Worm (Caenorhabditis elegans) whole organism, L1 larva: ENCODE data around the gene R10E9.3.

ENCODE experiments used
- alr-1 ChIP-seq: fragments of 200-800 bp; sonication (Bioruptor generic); optimal IDR thresholded peaks from 2 replicates; lab custom pipeline; 2018; ENCODE audit warnings: borderline replicate concordance, mild to moderate bottlenecking, missing genetic modification characterization, missing compliant biosample characterization
- efl-3 ChIP-seq: fragments of 200-800 bp; sonication (Bioruptor generic); optimal IDR thresholded peaks from 2 replicates; lab custom pipeline; 2018; ENCODE audit warnings: mild to moderate bottlenecking, missing genetic modification characterization, missing compliant biosample characterization
- lin-39 ChIP-seq: fragments of 150-350 bp; optimal IDR thresholded peaks from 2 replicates; lab custom pipeline; 2014; ENCODE audit warnings: missing biosample characterization, missing genetic modification reagents, missing genetic modification characterization
- nhr-12 ChIP-seq: sonication (generic microtip); optimal IDR thresholded peaks from 2 replicates; lab custom pipeline; 2017; ENCODE audit warnings: missing biosample characterization, missing genetic modification characterization
- pqm-1 ChIP-seq: sonication (generic microtip); optimal IDR thresholded peaks from 3 replicates; lab custom pipeline; 2017; ENCODE audit warnings: missing biosample characterization, missing genetic modification characterization
- skn-1 ChIP-seq: fragments of 150-350 bp; optimal IDR thresholded peaks from 2 replicates; lab custom pipeline; 2014; ENCODE audit warnings: missing biosample characterization, missing genetic modification characterization
- unc-130 ChIP-seq: fragments of 150-350 bp; optimal IDR thresholded peaks from 2 replicates; lab custom pipeline; 2017; ENCODE audit warnings: missing biosample characterization, missing genetic modification characterization, inconsistent platforms
- ztf-11 ChIP-seq, 2 experiments: sonication (generic microtip); optimal IDR thresholded peaks; 2 replicates each; lab custom pipeline; 2016 to 2017; ENCODE audit warnings: missing genetic modification characterization in 2 of 2, missing biosample characterization in 1 of 2, missing compliant biosample characterization in 1 of 2

DNA sequence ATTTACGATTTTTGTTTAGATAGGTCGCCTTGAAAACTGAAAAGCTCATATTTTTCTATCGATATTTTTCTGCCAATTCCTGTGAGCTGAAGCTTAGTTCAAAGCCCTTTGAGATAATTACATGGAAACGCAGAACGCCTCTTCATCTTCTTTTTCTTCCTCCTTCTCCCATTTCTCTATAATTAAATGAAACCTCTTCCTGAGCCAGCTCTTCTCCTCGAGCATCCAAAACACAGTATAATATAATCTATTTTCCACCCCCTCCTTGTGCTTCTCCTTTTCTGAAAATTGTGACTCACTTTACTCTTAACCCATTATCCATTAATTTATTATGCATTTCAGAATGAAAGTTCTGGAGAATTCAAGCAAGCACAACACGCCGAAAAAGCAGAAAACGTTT lies 3.7 kb upstream of the R10E9.3 start, which contains the start of gene F37A8.5:
- TF ChIP-seq lin-39 (no peak), efl-3 (no peak), ztf-11 (tag; optimal IDR thresholded peaks at IDR 0.05; lab: Kevin White, UChicago) (no peak), nhr-12 (tag; lab: Kevin White, UChicago) (no peak), unc-130 (tag; lab: Kevin White, UChicago) (no peak), skn-1 (tag; lab: Kevin White, UChicago) (no peak), pqm-1 (tag; lab: Kevin White, UChicago) (no peak), alr-1 (no peak)
